Fruit fly (Drosophila melanogaster): ENCODE results near the gene CG13877.

The CG13877 gene

dm6 chr3L:184251-184650 lies 33.6 kb upstream of the CG13877 start, which contains the start of the genes CG34140, Mkp and Mtch (continued):
- peak; percentile 86 for TF ChIP-seq CG12155 (GFP tag; optimal IDR thresholded peaks at IDR 0.05)
- peak; percentile 77 for TF ChIP-seq CG8388 (GFP tag; optimal IDR thresholded peaks at IDR 0.05)
- TF ChIP-seq MTF-1 (GFP tag; optimal IDR thresholded peaks at IDR 0.05; ENCODE audit: borderline replicate concordance) = peak; percentile 26
- TF ChIP-seq corto (GFP tag; optimal IDR thresholded peaks at IDR 0.05) = peak; percentile 79
- TF ChIP-seq CG31224 (GFP tag; IDR thresholded peaks at IDR 0.05) = peak; percentile 71
- peak; percentile 95 for TF ChIP-seq CG16813 (GFP tag; IDR thresholded peaks at IDR 0.05; ENCODE audit: partially characterized antibody)
- TF ChIP-seq ara (GFP tag; IDR thresholded peaks at IDR 0.05) = peak; percentile 79
- peak; percentile 72 for TF ChIP-seq CG18764 (GFP tag; optimal IDR thresholded peaks at IDR 0.05)
- peak; percentile 94 for TF ChIP-seq hbn (GFP tag; IDR thresholded peaks at IDR 0.05; ENCODE audit: partially characterized antibody)
- TF ChIP-seq Atf3 (GFP tag; optimal IDR thresholded peaks at IDR 0.05) = peak; percentile 85
- TF ChIP-seq pfk (GFP tag; optimal IDR thresholded peaks at IDR 0.05) = peak; percentile 18
- peak; percentile 70 for TF ChIP-seq CG2889 (GFP tag; IDR thresholded peaks at IDR 0.05)
- peak; percentile 39 for TF ChIP-seq pb (GFP tag; optimal IDR thresholded peaks at IDR 0.05)
- no peak for TF ChIP-seq B-H2 (GFP tag; optimal IDR thresholded peaks at IDR 0.05)
- TF ChIP-seq mld (GFP tag; IDR thresholded peaks at IDR 0.05; ENCODE audit: partially characterized antibody) = peak; percentile 60; the same call in 1 of the 3 replicates
- TF ChIP-seq Meics (GFP tag; optimal IDR thresholded peaks at IDR 0.05) = no peak
- no peak for TF ChIP-seq CG13894 (tag; optimal IDR thresholded peaks at IDR 0.05)
- TF ChIP-seq CG6254 (GFP tag; optimal IDR thresholded peaks at IDR 0.05) = no peak
- peak; percentile 78 for TF ChIP-seq CG14441 (GFP tag; IDR thresholded peaks at IDR 0.05)
- TF ChIP-seq Xbp1 (GFP tag; optimal IDR thresholded peaks at IDR 0.05) = peak; percentile 94
- peak; percentile 67; the same call in 1 of the 3 replicates for TF ChIP-seq C15 (GFP tag; IDR thresholded peaks at IDR 0.05)
- peak; percentile 82 for TF ChIP-seq pzg (GFP tag; optimal IDR thresholded peaks at IDR 0.05)
- TF ChIP-seq Hey (tag; optimal IDR thresholded peaks at IDR 0.05) = no peak
- no peak for TF ChIP-seq oc (tag; optimal IDR thresholded peaks at IDR 0.05)
- peak; percentile 77 for TF ChIP-seq cas (GFP tag; IDR thresholded peaks at IDR 0.05)
- TF ChIP-seq onecut (GFP tag; IDR thresholded peaks at IDR 0.05) = no peak
- TF ChIP-seq repo (GFP tag; optimal IDR thresholded peaks at IDR 0.05) = peak; percentile 82
- TF ChIP-seq CTCF (GFP tag; optimal IDR thresholded peaks at IDR 0.05) = no peak
- TF ChIP-seq CG12104 (GFP tag; optimal IDR thresholded peaks at IDR 0.05) = peak; percentile 83
- TF ChIP-seq Dip2 (GFP tag; IDR thresholded peaks at IDR 0.05) = no peak
- peak; percentile 7 for TF ChIP-seq nom (GFP tag; optimal IDR thresholded peaks at IDR 0.05)
- peak; percentile 42 for TF ChIP-seq CG3163 (GFP tag; optimal IDR thresholded peaks at IDR 0.05)
- TF ChIP-seq CG10979 (tag; optimal IDR thresholded peaks at IDR 0.05) = peak; percentile 76
- peak; percentile 74 for TF ChIP-seq CG1233 (GFP tag; optimal IDR thresholded peaks at IDR 0.05)
- TF ChIP-seq odd (GFP tag; optimal IDR thresholded peaks at IDR 0.05) = no peak
- TF ChIP-seq CG10366 (GFP tag; IDR thresholded peaks at IDR 0.05) = peak; percentile 84
- TF ChIP-seq CG2199 (GFP tag; IDR thresholded peaks at IDR 0.05) = no peak
- TF ChIP-seq bab2 (GFP tag; optimal IDR thresholded peaks at IDR 0.05) = peak; percentile 92
- no peak for TF ChIP-seq Lhr (GFP tag; optimal IDR thresholded peaks at IDR 0.05)
- peak; percentile 84 for TF ChIP-seq CG15514 (GFP tag; optimal IDR thresholded peaks at IDR 0.05)
- TF ChIP-seq abd-A (tag; optimal IDR thresholded peaks at IDR 0.05) = no peak
- peak; percentile 48 for TF ChIP-seq wek (GFP tag; optimal IDR thresholded peaks at IDR 0.05)
- TF ChIP-seq sr (GFP tag; IDR thresholded peaks at IDR 0.05) = 0 out of 3 replicates have a peak, but pooled peaks have one; percentile 3
- peak; percentile 9 for TF ChIP-seq ash1 (GFP tag; optimal IDR thresholded peaks at IDR 0.05)
- TF ChIP-seq seq (GFP tag; IDR thresholded peaks at IDR 0.05) = peak; percentile 48; the same call in 1 of the 2 replicates
- TF ChIP-seq CG4360 (GFP tag; IDR thresholded peaks at IDR 0.05) = peak; percentile 71
- peak; percentile 70 for TF ChIP-seq CG18619 (GFP tag; optimal IDR thresholded peaks at IDR 0.05)
- peak; percentile 77; the same call in 2 of the 4 replicates for TF ChIP-seq chinmo (GFP tag; IDR thresholded peaks at IDR 0.05; ENCODE audit: partially characterized antibody)
- no peak for TF ChIP-seq jigr1 (GFP tag; IDR thresholded peaks at IDR 0.05)
- TF ChIP-seq CoRest (tag; optimal IDR thresholded peaks at IDR 0.05) = no peak
- TF ChIP-seq fd3F (GFP tag; optimal IDR thresholded peaks at IDR 0.05) = peak; percentile 71
